Worm (Caenorhabditis elegans) whole organism, young adult: Measurements from ENCODE around the gene F29C12.6.

Experiments used
- Y67H2A.10 ChIP-seq: fragments of 200-800 bp; sonication (Bioruptor generic); conservative IDR thresholded peaks from 2 replicates; pipeline ENCODE4 v1.3.6; 2022; ENCODE audit warnings: missing genetic modification reagents, missing genetic modification characterization, missing compliant biosample characterization
- cebp-1 ChIP-seq, 2 experiments: fragments of 200-800 bp in 1 of 2; sonication (Bioruptor generic) in 1 of 2; sonication (generic microtip) in 1 of 2; IDR thresholded peaks in 1 of 2; optimal IDR thresholded peaks in 1 of 2; 2 replicates each; pipeline versions ENCODE4 v1.3.6 to Lab custom; 2017 to 2022; ENCODE audit warnings: missing compliant biosample characterization in 2 of 2, missing genetic modification characterization in 2 of 2, mild to moderate bottlenecking in 1 of 2, missing genetic modification reagents in 1 of 2, moderate library complexity in 1 of 2
- dpl-1 ChIP-seq: fragments of 150-350 bp; optimal IDR thresholded peaks from 2 replicates; lab custom pipeline; 2014; ENCODE audit warnings: missing biosample characterization, missing genetic modification reagents, missing genetic modification characterization
- hmg-20 ChIP-seq: fragments of 200-800 bp; sonication (Bioruptor generic); IDR thresholded peaks from 2 replicates; pipeline ENCODE4 v1.3.6; 2022; ENCODE audit warnings: missing genetic modification reagents, missing genetic modification characterization, missing compliant biosample characterization
- sea-2 ChIP-seq: fragments of 200-800 bp; sonication (Bioruptor generic); IDR thresholded peaks from 2 replicates; pipeline ENCODE4 v1.3.6; 2022; ENCODE audit warnings: missing genetic modification characterization, missing compliant biosample characterization
- ztf-18 ChIP-seq: sonication (generic microtip); optimal IDR thresholded peaks from 2 replicates; lab custom pipeline; 2016; ENCODE audit warnings: missing genotype, mild to moderate bottlenecking, missing genetic modification characterization, missing compliant biosample characterization

DNA sequence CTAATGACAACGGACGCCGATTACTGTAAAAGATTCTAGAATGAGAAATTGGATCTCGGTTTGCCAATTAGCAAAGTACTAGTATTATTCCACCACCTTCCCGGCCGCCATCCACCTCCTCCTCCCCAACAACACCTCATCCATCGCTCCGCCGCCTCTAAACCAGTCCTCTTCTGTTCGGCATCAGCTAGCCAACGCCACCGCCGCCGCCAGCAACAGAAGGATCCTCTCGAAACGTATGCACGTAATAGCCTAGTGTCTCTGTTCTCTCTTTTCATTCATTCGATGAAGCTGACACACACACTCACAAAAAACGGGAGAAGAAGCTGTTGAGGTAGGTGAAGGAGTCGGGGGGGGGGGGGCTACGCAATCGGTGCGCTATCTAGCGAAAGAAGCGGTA is 41.0 kb downstream of the F29C12.6 start:
- TF ChIP-seq Y67H2A.10: no peak
- TF ChIP-seq ztf-18: no peak
- TF ChIP-seq sea-2: no peak
- TF ChIP-seq dpl-1: no peak
- no peak for TF ChIP-seq cebp-1 (GFP tag; IDR thresholded peaks at IDR 0.05; lab: Robert Waterston, UW)
- no peak for TF ChIP-seq cebp-1 (tag; optimal IDR thresholded peaks at IDR 0.05; lab: Kevin White, UChicago)
- TF ChIP-seq hmg-20 (GFP tag; lab: Robert Waterston, UW): no peak
